Fruit fly (Drosophila melanogaster) whole organism, embryonic: ENCODE data around the gene roq.

Source experiments
- Atf-2 ChIP-seq: fragments of 200-800 bp; sonication (Bioruptor generic); optimal IDR thresholded peaks from 2 replicates; lab custom pipeline; 2016; ENCODE audit warnings: missing biosample characterization, missing genetic modification characterization
- Bdp1 ChIP-seq: fragments of 200-800 bp; sonication (Bioruptor generic); optimal IDR thresholded peaks from 3 replicates; lab custom pipeline; 2016; ENCODE audit warnings: missing biosample characterization, missing genetic modification characterization
- Blimp-1 ChIP-seq: fragments of 200-800 bp; sonication (Bioruptor generic); optimal IDR thresholded peaks from 3 replicates; lab custom pipeline; 2018; ENCODE audit warnings: missing biosample characterization, missing genetic modification characterization, mild to moderate bottlenecking, moderate library complexity, missing genetic modification reagents
- Bteb2 ChIP-seq: fragments of 200-800 bp; sonication (Bioruptor generic); optimal IDR thresholded peaks from 2 replicates; lab custom pipeline; 2016; ENCODE audit warnings: missing biosample characterization, missing genetic modification characterization
- C15 ChIP-seq: fragments of 200-800 bp; sonication (Bioruptor generic); IDR thresholded peaks from 3 replicates; pipeline ENCODE4 v1.3.6; 2022; ENCODE audit warnings: missing biosample characterization, missing genetic modification characterization
- CG10431 ChIP-seq: fragments of 200-800 bp; sonication (Bioruptor generic); optimal IDR thresholded peaks from 3 replicates; lab custom pipeline; 2018; ENCODE audit warnings: missing biosample characterization, mild to moderate bottlenecking, missing genetic modification characterization
- CG12744 ChIP-seq: fragments of 200-800 bp; sonication (Bioruptor generic); optimal IDR thresholded peaks from 2 replicates; lab custom pipeline; 2016; ENCODE audit warnings: missing biosample characterization, missing genetic modification characterization
- CG13775 ChIP-seq: fragments of 200-800 bp; sonication (Bioruptor generic); optimal IDR thresholded peaks from 3 replicates; lab custom pipeline; 2017; ENCODE audit warnings: missing biosample characterization, mild to moderate bottlenecking, missing genetic modification characterization
- CG13894 ChIP-seq: fragments of 200-800 bp; sonication (Bioruptor generic); optimal IDR thresholded peaks from 3 replicates; lab custom pipeline; 2018; ENCODE audit warnings: missing biosample characterization, mild to moderate bottlenecking, missing genetic modification characterization, moderate library complexity
- CG14710 ChIP-seq: fragments of 200-800 bp; sonication (Bioruptor generic); optimal IDR thresholded peaks from 3 replicates; lab custom pipeline; 2019; ENCODE audit warnings: missing biosample characterization, mild to moderate bottlenecking, missing genetic modification characterization, moderate library complexity
- CG15269 ChIP-seq: fragments of 200-800 bp; sonication (Bioruptor generic); optimal IDR thresholded peaks from 2 replicates; lab custom pipeline; 2018; ENCODE audit warnings: missing biosample characterization, mild to moderate bottlenecking, missing genetic modification characterization, moderate library complexity
- CG17385 ChIP-seq: fragments of 200-800 bp; sonication (Bioruptor generic); optimal IDR thresholded peaks from 3 replicates; lab custom pipeline; 2018; ENCODE audit warnings: missing biosample characterization, mild to moderate bottlenecking, missing genetic modification characterization
- CG17802 ChIP-seq: fragments of 200-800 bp; sonication (Bioruptor generic); optimal IDR thresholded peaks from 2 replicates; lab custom pipeline; 2018; ENCODE audit warnings: missing biosample characterization, mild to moderate bottlenecking, missing genetic modification characterization, moderate library complexity
- CG18476 ChIP-seq: fragments of 200-800 bp; sonication (Bioruptor generic); optimal IDR thresholded peaks from 2 replicates; lab custom pipeline; 2016; ENCODE audit warnings: missing biosample characterization, mild to moderate bottlenecking, missing genetic modification characterization
- CG2120 ChIP-seq: fragments of 200-800 bp; sonication (Bioruptor generic); optimal IDR thresholded peaks from 3 replicates; lab custom pipeline; 2016; ENCODE audit warnings: missing biosample characterization, missing genetic modification characterization
- CG3065 ChIP-seq: fragments of 200-800 bp; sonication (Bioruptor generic); optimal IDR thresholded peaks from 2 replicates; lab custom pipeline; 2016; ENCODE audit warnings: missing biosample characterization, missing genetic modification characterization
- CG31224 ChIP-seq: fragments of 200-800 bp; sonication (Bioruptor generic); IDR thresholded peaks from 2 replicates; pipeline ENCODE4 v1.3.6; 2022; ENCODE audit warnings: missing biosample characterization, missing genetic modification characterization
- CG7928 ChIP-seq: fragments of 200-800 bp; sonication (Bioruptor generic); optimal IDR thresholded peaks from 2 replicates; lab custom pipeline; 2017; ENCODE audit warnings: missing biosample characterization, mild to moderate bottlenecking, missing genetic modification characterization
- CG8089 ChIP-seq: fragments of 200-800 bp; sonication (Bioruptor generic); optimal IDR thresholded peaks from 3 replicates; lab custom pipeline; 2016; ENCODE audit warnings: missing biosample characterization, missing genetic modification characterization
- CG8290 ChIP-seq, 3 experiments: fragments of 200-800 bp; sonication (Bioruptor generic); optimal IDR thresholded peaks; 2 replicates each; lab custom pipeline; 2016 to 2019; ENCODE audit warnings: missing biosample characterization in 3 of 3, missing genetic modification characterization in 3 of 3, mild to moderate bottlenecking in 2 of 3, moderate library complexity in 1 of 3
- CG9727 ChIP-seq: fragments of 200-800 bp; sonication (Bioruptor generic); optimal IDR thresholded peaks from 3 replicates; lab custom pipeline; 2017; ENCODE audit warnings: missing biosample characterization, mild to moderate bottlenecking, missing genetic modification characterization
- CG9932 ChIP-seq: fragments of 200-800 bp; sonication (Bioruptor generic); IDR thresholded peaks from 2 replicates; pipeline ENCODE4 v1.3.6; 2022; ENCODE audit warnings: missing biosample characterization, missing genetic modification characterization
- Chrac-16 ChIP-seq: fragments of 200-800 bp; sonication (Bioruptor generic); optimal IDR thresholded peaks from 3 replicates; lab custom pipeline; 2016; ENCODE audit warnings: missing biosample characterization, missing genetic modification characterization
- CoRest ChIP-seq: fragments of 200-800 bp; sonication (Bioruptor generic); optimal IDR thresholded peaks from 3 replicates; lab custom pipeline; 2018; ENCODE audit warnings: missing biosample characterization, mild to moderate bottlenecking, missing genetic modification characterization, moderate library complexity
- Dref ChIP-seq: fragments of 200-800 bp; sonication (Bioruptor generic); IDR thresholded peaks from 2 replicates; pipeline ENCODE4 v1.3.6; 2022; ENCODE audit warnings: missing biosample characterization, missing genetic modification characterization
- E2f1 ChIP-seq: fragments of 200-800 bp; sonication (Bioruptor generic); IDR thresholded peaks from 2 replicates; pipeline ENCODE4 v1.3.6; 2022; ENCODE audit warnings: missing biosample characterization, missing genetic modification characterization
- E2f2 ChIP-seq: fragments of 200-800 bp; sonication (Bioruptor generic); IDR thresholded peaks from 2 replicates; pipeline ENCODE4 v1.3.6; 2022; ENCODE audit warnings: missing biosample characterization, missing genetic modification characterization
- NfI ChIP-seq: fragments of 200-800 bp; sonication (Bioruptor generic); optimal IDR thresholded peaks from 3 replicates; lab custom pipeline; 2018; ENCODE audit warnings: missing biosample characterization, mild to moderate bottlenecking, missing genetic modification characterization, moderate library complexity
- Ptx1 ChIP-seq: fragments of 200-800 bp; sonication (Bioruptor generic); IDR thresholded peaks from 2 replicates; pipeline ENCODE4 v1.3.6; 2022; ENCODE audit warnings: missing biosample characterization, missing genetic modification characterization
- Sox100B ChIP-seq: fragments of 200-800 bp; sonication (Bioruptor generic); optimal IDR thresholded peaks from 3 replicates; lab custom pipeline; 2018; ENCODE audit warnings: missing biosample characterization, mild to moderate bottlenecking, missing genetic modification characterization
- ci ChIP-seq: fragments of 200-800 bp; sonication (Bioruptor generic); IDR thresholded peaks from 3 replicates; pipeline ENCODE4 v1.3.6; 2022; ENCODE audit warnings: missing biosample characterization, missing genetic modification characterization
- crp ChIP-seq, 2 experiments: fragments of 200-800 bp; sonication (Bioruptor generic); optimal IDR thresholded peaks; 2 replicates in 1 of 2; 3 replicates in 1 of 2; lab custom pipeline; 2017; ENCODE audit warnings: missing biosample characterization in 2 of 2, missing genetic modification characterization in 2 of 2, mild to moderate bottlenecking in 1 of 2, moderate library complexity in 1 of 2
- da ChIP-seq: fragments of 200-800 bp; sonication (Bioruptor generic); optimal IDR thresholded peaks from 2 replicates; lab custom pipeline; 2016; ENCODE audit warnings: missing biosample characterization, missing genetic modification characterization
- danr ChIP-seq: fragments of 200-800 bp; sonication (Bioruptor generic); IDR thresholded peaks from 2 replicates; pipeline ENCODE4 v1.3.6; 2022; ENCODE audit warnings: missing biosample characterization, missing genetic modification characterization
- dimm ChIP-seq: fragments of 200-800 bp; sonication (Bioruptor generic); IDR thresholded peaks from 2 replicates; pipeline ENCODE4 v1.3.6; 2022; ENCODE audit warnings: missing biosample characterization, missing genetic modification characterization
- jing ChIP-seq: fragments of 200-800 bp; sonication (Bioruptor generic); optimal IDR thresholded peaks from 2 replicates; lab custom pipeline; 2018; ENCODE audit warnings: missing biosample characterization, mild to moderate bottlenecking, missing genetic modification characterization
- kay ChIP-seq: fragments of 200-800 bp; sonication (Bioruptor generic); optimal IDR thresholded peaks from 2 replicates; lab custom pipeline; 2016; ENCODE audit warnings: missing biosample characterization, missing genetic modification characterization
- maf-S ChIP-seq: fragments of 200-800 bp; sonication (Bioruptor generic); optimal IDR thresholded peaks from 2 replicates; lab custom pipeline; 2016; ENCODE audit warnings: missing biosample characterization, missing genetic modification characterization
- nau ChIP-seq: fragments of 200-800 bp; sonication (Bioruptor generic); optimal IDR thresholded peaks from 3 replicates; lab custom pipeline; 2017; ENCODE audit warnings: missing biosample characterization, mild to moderate bottlenecking, missing genetic modification characterization, missing genetic modification reagents
- nerfin-1 ChIP-seq: fragments of 200-800 bp; sonication (Bioruptor generic); optimal IDR thresholded peaks from 3 replicates; lab custom pipeline; 2019; ENCODE audit warnings: missing biosample characterization, mild to moderate bottlenecking, missing genetic modification characterization, moderate library complexity
- p53 ChIP-seq: fragments of 200-800 bp; sonication (Bioruptor generic); optimal IDR thresholded peaks from 2 replicates; lab custom pipeline; 2016; ENCODE audit warnings: missing biosample characterization, missing genetic modification characterization
- sd ChIP-seq: fragments of 200-800 bp; sonication (Bioruptor generic); optimal IDR thresholded peaks from 3 replicates; lab custom pipeline; 2018; ENCODE audit warnings: missing biosample characterization, mild to moderate bottlenecking, missing genetic modification characterization, moderate library complexity
- seq ChIP-seq: fragments of 200-800 bp; sonication (Bioruptor generic); IDR thresholded peaks from 2 replicates; pipeline ENCODE4 v1.3.6; 2022; ENCODE audit warnings: missing biosample characterization, missing genetic modification characterization
- sisA ChIP-seq: fragments of 200-800 bp; sonication (Bioruptor generic); IDR thresholded peaks from 2 replicates; pipeline ENCODE4 v1.3.6; 2022; ENCODE audit warnings: missing biosample characterization, missing genetic modification characterization
- sna ChIP-seq: fragments of 200-800 bp; sonication (Bioruptor generic); IDR thresholded peaks from 2 replicates; pipeline ENCODE4 v1.3.6; 2022; ENCODE audit warnings: missing biosample characterization, missing genetic modification characterization; ENCODE audit not compliant: partially characterized antibody
- sr ChIP-seq: fragments of 200-800 bp; sonication (Bioruptor generic); IDR thresholded peaks from 3 replicates; pipeline ENCODE4 v1.3.6; 2022; ENCODE audit warnings: missing biosample characterization, missing genetic modification characterization
- ssp ChIP-seq: fragments of 200-800 bp; sonication (Bioruptor generic); IDR thresholded peaks from 2 replicates; pipeline ENCODE4 v1.3.6; 2022; ENCODE audit warnings: missing biosample characterization, missing genetic modification characterization
- twi ChIP-seq: fragments of 200-800 bp; optimal IDR thresholded peaks from 2 replicates; lab custom pipeline; 2019; ENCODE audit warnings: missing biosample characterization, mild to moderate bottlenecking, missing genetic modification characterization, moderate library complexity
- unpg ChIP-seq: fragments of 200-800 bp; sonication (Bioruptor generic); optimal IDR thresholded peaks from 3 replicates; lab custom pipeline; 2018; ENCODE audit warnings: missing biosample characterization, mild to moderate bottlenecking, missing genetic modification characterization, moderate library complexity
- vvl ChIP-seq: fragments of 200-800 bp; sonication (Bioruptor generic); IDR thresholded peaks from 2 replicates; pipeline ENCODE4 v1.3.6; 2022; ENCODE audit warnings: missing biosample characterization, missing genetic modification characterization

The roq gene

dm6 chr3L:16328207-16328891 lies 50.0 kb downstream of the roq start, which contains the start of gene CG13058 (continued):
- TF ChIP-seq CG15269 (peak; percentile 86), C15 (no peak), CG3065 (GFP tag; lab: Kevin White, UChicago) (no peak), Dref (no peak), sd (tag; lab: Kevin White, UChicago) (peak; percentile 8), E2f1 (GFP tag; lab: Robert Waterston, UW) (no peak), maf-S (peak; percentile 16), sr (GFP tag; lab: Robert Waterston, UW) (no peak), CG9727 (GFP tag; lab: Kevin White, UChicago) (peak; percentile 38), NfI (peak; percentile 67), Ptx1 (peak; percentile 64), Bdp1 (GFP tag; lab: Kevin White, UChicago) (peak; percentile 10), vvl (GFP tag; lab: Robert Waterston, UW) (no peak), CoRest (tag; lab: Kevin White, UChicago) (peak; percentile 80), CG31224 (GFP tag; lab: Robert Waterston, UW) (no peak), Sox100B (GFP tag; lab: Kevin White, UChicago) (peak; percentile 53), twi (no peak), Bteb2 (GFP tag; lab: Kevin White, UChicago) (peak; percentile 42), CG13894 (peak; percentile 53), unpg (peak; percentile 67), nerfin-1 (tag; lab: Kevin White, UChicago) (no peak), E2f2 (GFP tag; lab: Robert Waterston, UW) (peak; percentile 56), CG17802 (tag; lab: Kevin White, UChicago) (no peak), Atf-2 (GFP tag; lab: Kevin White, UChicago) (peak; percentile 4), CG18476 (GFP tag; lab: Kevin White, UChicago) (peak; percentile 14), danr (no peak), seq (peak; percentile 74), CG14710 (tag; lab: Kevin White, UChicago) (no peak), jing (GFP tag; lab: Kevin White, UChicago) (peak; percentile 42), CG7928 (GFP tag; lab: Kevin White, UChicago) (peak; percentile 25), sna (no peak), da (GFP tag; lab: Kevin White, UChicago) (no peak), p53 (GFP tag; lab: Kevin White, UChicago) (no peak), CG8089 (peak; percentile 41), Chrac-16 (GFP tag; lab: Kevin White, UChicago) (peak; percentile 40), CG10431 (GFP tag; lab: Kevin White, UChicago) (no peak), CG8290 (GFP tag; optimal IDR thresholded peaks at IDR 0.05; lab: Kevin White, UChicago) (no peak), CG8290 (tag; optimal IDR thresholded peaks at IDR 0.05; lab: Kevin White, UChicago) (peak in 1 of 2 experiments; percentile 81), CG17385 (GFP tag; lab: Kevin White, UChicago) (peak; percentile 64), CG12744 (GFP tag; lab: Kevin White, UChicago) (no peak), dimm (peak; percentile 23; the same call in 1 of the 2 replicates), ssp (GFP tag; lab: Robert Waterston, UW) (no peak), CG13775 (GFP tag; lab: Kevin White, UChicago) (peak; percentile 36), crp (GFP tag; optimal IDR thresholded peaks at IDR 0.05; lab: Kevin White, UChicago) (peak in 1 of 2 experiments; percentile 15), Blimp-1 (GFP tag; lab: Kevin White, UChicago) (no peak), kay (GFP tag; lab: Kevin White, UChicago) (no peak), CG2120 (GFP tag; lab: Kevin White, UChicago) (peak; percentile 77), CG9932 (GFP tag; lab: Robert Waterston, UW) (peak; percentile 77), ci (GFP tag; lab: Robert Waterston, UW) (peak; percentile 75), sisA (peak; percentile 67), nau (GFP tag; lab: Kevin White, UChicago) (peak; percentile 56)
